Worm (Caenorhabditis elegans): ENCODE data around the gene ZC404.2.
A peak's percentile ranks its signal among the peaks of the same experiment; 100 is the strongest.

ZC404.2 gene

DNA sequence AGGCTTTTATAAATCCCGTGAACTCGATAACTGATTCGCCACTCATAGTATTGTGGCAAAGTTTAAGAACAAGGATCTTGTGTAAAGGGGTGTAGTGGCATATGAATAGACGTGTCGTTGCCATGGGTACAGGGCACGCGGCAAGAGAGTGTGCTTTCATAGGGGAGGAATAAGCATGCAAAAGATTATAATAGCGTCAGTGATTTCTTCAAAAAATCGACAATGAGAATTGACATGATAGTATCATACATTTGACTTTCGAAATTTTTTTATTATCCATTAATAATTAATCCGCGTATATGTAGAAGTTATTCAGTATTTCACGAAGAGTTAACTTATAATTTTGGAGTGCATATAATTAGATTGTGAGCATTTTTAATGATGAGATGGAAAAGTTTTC lies 22.8 kb upstream of the ZC404.2 start, which contains the start of gene bbs-8:
Gene bbs-8 (minus strand): TSS at position 101 of the 400 bp plus-strand sequence.
- TF ChIP-seq zag-1 (tag; optimal IDR thresholded peaks at IDR 0.05) (no peak), fkh-8 (tag; optimal IDR thresholded peaks at IDR 0.05) (peak; percentile 60), efl-1 (optimal IDR thresholded peaks at IDR 0.05) (no peak), efl-1 (GFP tag; optimal IDR thresholded peaks at IDR 0.05 in 1 of 2) (peak in 1 of 2 experiments; percentile 61)

ce11 chrV:6767576-6767975 lies 20.2 kb upstream of the ZC404.2 start:
- TF ChIP-seq vab-15 (tag; optimal IDR thresholded peaks at IDR 0.05) (no peak), nhr-71 (tag; optimal IDR thresholded peaks at IDR 0.05) (peak; percentile 37), ceh-82 (tag; optimal IDR thresholded peaks at IDR 0.05) (no peak), rnt-1 (tag; optimal IDR thresholded peaks at IDR 0.05) (peak; percentile 52), sox-4 (tag; optimal IDR thresholded peaks at IDR 0.05) (no peak), lin-14 (GFP tag; optimal IDR thresholded peaks at IDR 0.05) (peak; percentile 64), pag-3 (tag; optimal IDR thresholded peaks at IDR 0.05; ENCODE audit: borderline replicate concordance, insufficient read depth) (peak; percentile 99), aha-1 (tag; optimal IDR thresholded peaks at IDR 0.05) (no peak)

DNA sequence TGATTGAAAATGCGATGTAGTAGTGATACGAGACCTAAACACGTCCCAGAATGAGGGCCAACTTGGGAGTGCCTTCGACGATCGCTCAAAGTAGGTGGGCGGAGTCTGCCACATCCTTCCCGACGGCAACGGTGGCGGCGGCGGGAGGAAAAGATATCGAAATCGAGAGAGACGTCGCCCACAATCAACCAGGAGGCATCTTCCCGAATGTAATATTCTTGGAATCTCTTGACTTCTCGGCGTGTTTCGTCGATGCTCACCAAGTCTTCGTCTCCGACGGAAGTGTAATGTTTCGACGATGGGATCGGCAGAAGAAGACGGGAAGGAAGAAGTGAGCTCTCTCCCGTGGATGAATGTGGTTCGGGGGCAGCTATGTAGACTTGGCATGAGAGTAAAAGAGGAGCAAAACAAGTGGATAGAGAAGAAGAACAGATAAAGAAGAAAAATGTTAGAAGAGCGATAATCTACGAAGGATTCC lies 19.3 kb upstream of the ZC404.2 start, which contains the start of the genes T25F10.1 and clik-1:
Gene T25F10.1 (plus strand): TSS at position 51 of the 478 bp plus-strand sequence.
Gene clik-1 (minus strand): TSS at position 281 of the 478 bp plus-strand sequence.
- TF ChIP-seq sox-4 (tag; optimal IDR thresholded peaks at IDR 0.05) (no peak), nhr-71 (tag; optimal IDR thresholded peaks at IDR 0.05) (peak; percentile 80), nhr-12 (tag; optimal IDR thresholded peaks at IDR 0.05) (no peak), mep-1 (tag; optimal IDR thresholded peaks at IDR 0.05) (peak; percentile 13), dsc-1 (tag; optimal IDR thresholded peaks at IDR 0.05) (peak; percentile 63), mef-2 (tag; optimal IDR thresholded peaks at IDR 0.05) (no peak), xbp-1 (tag; optimal IDR thresholded peaks at IDR 0.05) (no peak), unc-130 (tag; optimal IDR thresholded peaks at IDR 0.05) (peak; percentile 54), egl-13 (tag; optimal IDR thresholded peaks at IDR 0.05) (no peak), rnt-1 (tag; optimal IDR thresholded peaks at IDR 0.05) (peak; percentile 76), skn-1 (tag; optimal IDR thresholded peaks at IDR 0.05) (no peak), mab-9 (GFP tag; IDR thresholded peaks at IDR 0.05) (no peak), hpl-2 (GFP tag; optimal IDR thresholded peaks at IDR 0.05) (no peak), pag-3 (tag; optimal IDR thresholded peaks at IDR 0.05; ENCODE audit: borderline replicate concordance, insufficient read depth) (peak; percentile 97), lsy-2 (tag; optimal IDR thresholded peaks at IDR 0.05) (peak in 1 of 2 experiments; percentile 28), F16B12.6 (tag; optimal IDR thresholded peaks at IDR 0.05) (no peak), vab-15 (tag; optimal IDR thresholded peaks at IDR 0.05) (no peak), nhr-20 (tag; optimal IDR thresholded peaks at IDR 0.05) (peak; percentile 17), unc-30 (tag; optimal IDR thresholded peaks at IDR 0.05) (no peak), C04F5.9 (tag; optimal IDR thresholded peaks at IDR 0.05) (no peak), unc-62 (GFP tag; optimal IDR thresholded peaks at IDR 0.05) (no peak), tlp-1 (tag; optimal IDR thresholded peaks at IDR 0.05) (no peak), alr-1 (tag; optimal IDR thresholded peaks at IDR 0.05; ENCODE audit: borderline replicate concordance) (no peak), lin-13 (GFP tag; optimal IDR thresholded peaks at IDR 0.05) (no peak), lin-35 (GFP tag; optimal IDR thresholded peaks at IDR 0.05) (no peak), ztf-4 (tag; optimal IDR thresholded peaks at IDR 0.05) (no peak), nhr-84 (tag; optimal IDR thresholded peaks at IDR 0.05) (no peak), hlh-17 (GFP tag; optimal IDR thresholded peaks at IDR 0.05; ENCODE audit: borderline replicate concordance) (no peak), snu-23 (GFP tag; optimal IDR thresholded peaks at IDR 0.05) (peak; percentile 49), efl-1 (optimal IDR thresholded peaks at IDR 0.05) (no peak), efl-1 (GFP tag; optimal IDR thresholded peaks at IDR 0.05 in 1 of 2) (peak in 1 of 2 experiments; percentile 11), elt-3 (tag; optimal IDR thresholded peaks at IDR 0.05) (no peak), lin-15B (tag; optimal IDR thresholded peaks at IDR 0.05) (no peak), C34B4.2 (tag; optimal IDR thresholded peaks at IDR 0.05) (no peak), fkh-10 (GFP tag; optimal IDR thresholded peaks at IDR 0.05) (no peak), sup-37 (GFP tag; optimal IDR thresholded peaks at IDR 0.05) (peak; percentile 46), fkh-4 (tag; optimal IDR thresholded peaks at IDR 0.05; ENCODE audit: borderline replicate concordance) (peak; percentile 22), lin-14 (GFP tag; optimal IDR thresholded peaks at IDR 0.05) (peak; percentile 83), grh-1 (GFP tag; IDR thresholded peaks at IDR 0.05) (no peak), ceh-90 (tag; optimal IDR thresholded peaks at IDR 0.05) (no peak), nhr-85 (tag) (peak; percentile 35), Y116A8C.19 (tag; optimal IDR thresholded peaks at IDR 0.05; ENCODE audit: borderline replicate concordance) (no peak), nhr-19 (GFP tag; conservative IDR thresholded peaks at IDR 0.05) (peak; percentile 52), aha-1 (tag; optimal IDR thresholded peaks at IDR 0.05) (no peak)
